Worm (Caenorhabditis elegans) whole organism, L2 larva: ENCODE results near the gene W03H9.1.

Experiments used
- C34F6.9 ChIP-seq: fragments of 150-350 bp; optimal IDR thresholded peaks from 2 replicates; lab custom pipeline; 2014; ENCODE audit warnings: missing biosample characterization, missing genetic modification characterization
- F13H6.1 ChIP-seq: sonication (generic microtip); optimal IDR thresholded peaks from 2 replicates; lab custom pipeline; 2016; ENCODE audit warnings: missing genetic modification characterization, missing compliant biosample characterization
- R02D3.7 ChIP-seq: fragments of 150-350 bp; optimal IDR thresholded peaks from 2 replicates; lab custom pipeline; 2014; ENCODE audit warnings: missing biosample characterization, missing genetic modification characterization
- Y55F3AM.14 ChIP-seq: fragments of 200-800 bp; sonication (Bioruptor generic); optimal IDR thresholded peaks from 2 replicates; lab custom pipeline; 2018; ENCODE audit warnings: mild to moderate bottlenecking, missing genetic modification characterization, missing compliant biosample characterization
- alr-1 ChIP-seq: fragments of 150-350 bp; optimal IDR thresholded peaks from 2 replicates; lab custom pipeline; 2014; ENCODE audit warnings: missing biosample characterization, missing genetic modification characterization
- aly-2 ChIP-seq: fragments of 150-350 bp; optimal IDR thresholded peaks from 2 replicates; lab custom pipeline; 2014; ENCODE audit warnings: missing biosample characterization, missing genetic modification characterization
- ama-1 ChIP-seq: fragments of 150-350 bp; optimal IDR thresholded peaks from 2 replicates; lab custom pipeline; 2018; ENCODE audit warnings: inconsistent platforms
- blmp-1 ChIP-seq: sonication (generic microtip); optimal IDR thresholded peaks from 2 replicates; lab custom pipeline; 2017; ENCODE audit warnings: missing genetic modification characterization, mild to moderate bottlenecking, missing compliant biosample characterization, antibody characterized with exemption, moderate library complexity; ENCODE audit not compliant: insufficient read depth
- ceh-16 ChIP-seq: fragments of 150-350 bp; optimal IDR thresholded peaks from 2 replicates; lab custom pipeline; 2014; ENCODE audit warnings: missing biosample characterization, missing genetic modification characterization
- ceh-82 ChIP-seq: fragments of 150-350 bp; optimal IDR thresholded peaks from 2 replicates; lab custom pipeline; 2014; ENCODE audit warnings: missing biosample characterization, missing genetic modification characterization
- crh-2 ChIP-seq: sonication (generic microtip); optimal IDR thresholded peaks from 2 replicates; lab custom pipeline; 2017; ENCODE audit warnings: missing biosample characterization, missing genetic modification characterization
- dmd-4 ChIP-seq: sonication (generic microtip); optimal IDR thresholded peaks from 2 replicates; lab custom pipeline; 2017; ENCODE audit warnings: missing biosample characterization, missing genetic modification characterization
- egl-27 ChIP-seq: sonication (generic microtip); optimal IDR thresholded peaks from 3 replicates; lab custom pipeline; 2017; ENCODE audit warnings: missing biosample characterization, missing genetic modification reagents, missing genetic modification characterization
- elt-1 ChIP-seq: fragments of 150-350 bp; optimal IDR thresholded peaks from 2 replicates; lab custom pipeline; 2014; ENCODE audit warnings: missing biosample characterization, missing genetic modification characterization
- fos-1 ChIP-seq: fragments of 150-350 bp; optimal IDR thresholded peaks from 2 replicates; lab custom pipeline; 2014; ENCODE audit warnings: missing biosample characterization, missing genetic modification characterization
- gmeb-1 ChIP-seq: fragments of 150-350 bp; optimal IDR thresholded peaks from 2 replicates; lab custom pipeline; 2014; ENCODE audit warnings: missing biosample characterization, missing genetic modification characterization
- lin-13 ChIP-seq: fragments of 150-350 bp; optimal IDR thresholded peaks from 2 replicates; lab custom pipeline; 2014; ENCODE audit warnings: missing biosample characterization, missing genetic modification reagents, missing genetic modification characterization
- lin-39 ChIP-seq: fragments of 150-350 bp; optimal IDR thresholded peaks from 2 replicates; lab custom pipeline; 2014; ENCODE audit warnings: missing biosample characterization, missing genetic modification reagents, missing genetic modification characterization
- lsy-2 ChIP-seq, 2 experiments: fragments of 150-350 bp in 1 of 2; sonication (generic microtip) in 1 of 2; optimal IDR thresholded peaks; 2 replicates each; lab custom pipeline; 2014 to 2017; ENCODE audit warnings: missing biosample characterization in 2 of 2, missing genetic modification characterization in 2 of 2
- mab-5 ChIP-seq: fragments of 150-350 bp; optimal IDR thresholded peaks from 2 replicates; lab custom pipeline; 2014; ENCODE audit warnings: missing biosample characterization, missing genetic modification characterization
- nhr-12 ChIP-seq: fragments of 150-350 bp; optimal IDR thresholded peaks from 2 replicates; lab custom pipeline; 2014; ENCODE audit warnings: missing biosample characterization, missing genetic modification characterization
- nhr-21 ChIP-seq: fragments of 150-350 bp; optimal IDR thresholded peaks from 2 replicates; lab custom pipeline; 2014; ENCODE audit warnings: missing biosample characterization, missing genetic modification characterization
- nhr-23 ChIP-seq: fragments of 150-350 bp; optimal IDR thresholded peaks from 2 replicates; lab custom pipeline; 2014; ENCODE audit warnings: missing biosample characterization, missing genetic modification reagents, missing genetic modification characterization
- nhr-237 ChIP-seq: fragments of 150-350 bp; optimal IDR thresholded peaks from 2 replicates; lab custom pipeline; 2014; ENCODE audit warnings: missing biosample characterization, missing genetic modification characterization
- peb-1 ChIP-seq: fragments of 150-350 bp; optimal IDR thresholded peaks from 2 replicates; lab custom pipeline; 2014; ENCODE audit warnings: missing biosample characterization, missing genetic modification characterization
- skn-1 ChIP-seq: sonication (generic microtip); optimal IDR thresholded peaks from 2 replicates; lab custom pipeline; 2017; ENCODE audit warnings: missing biosample characterization, missing genetic modification characterization
- snpc-4 ChIP-seq: fragments of 150-350 bp; optimal IDR thresholded peaks from 2 replicates; lab custom pipeline; 2014; ENCODE audit warnings: missing biosample characterization, missing genetic modification characterization
- unc-39 ChIP-seq: fragments of 150-350 bp; optimal IDR thresholded peaks from 2 replicates; lab custom pipeline; 2014; ENCODE audit warnings: missing biosample characterization, missing genetic modification characterization
- unc-55 ChIP-seq: fragments of 150-350 bp; sonication (generic microtip); optimal IDR thresholded peaks from 3 replicates; lab custom pipeline; 2014; ENCODE audit warnings: missing biosample characterization, missing genetic modification reagents, missing genetic modification characterization
- unc-62 ChIP-seq: fragments of 150-350 bp; optimal IDR thresholded peaks from 2 replicates; lab custom pipeline; 2014; ENCODE audit warnings: missing biosample characterization, missing genetic modification reagents, missing genetic modification characterization
- zag-1 ChIP-seq: fragments of 150-350 bp; optimal IDR thresholded peaks from 2 replicates; lab custom pipeline; 2014; ENCODE audit warnings: missing biosample characterization, missing genetic modification characterization
- ztf-1 ChIP-seq: fragments of 200-800 bp; sonication (Bioruptor generic); conservative IDR thresholded peaks from 2 replicates; pipeline ENCODE4 v1.3.6; 2022; ENCODE audit warnings: missing genetic modification characterization, missing compliant biosample characterization
- ztf-11 ChIP-seq: sonication (generic microtip); optimal IDR thresholded peaks from 2 replicates; lab custom pipeline; 2017; ENCODE audit warnings: missing biosample characterization, missing genetic modification characterization
- ztf-4 ChIP-seq: fragments of 150-350 bp; optimal IDR thresholded peaks from 2 replicates; lab custom pipeline; 2014; ENCODE audit warnings: missing biosample characterization, missing genetic modification characterization

The W03H9.1 gene

ce11 chrII:14178233-14178969 lies 28.5 kb upstream of the W03H9.1 start, which contains the start of gene efhd-1:
efhd-1 (plus strand) TSS chrII:14178814.
- TF ChIP-seq R02D3.7 (no peak), ama-1 (no peak), blmp-1 (tag; lab: Kevin White, UChicago) (no peak), snpc-4 (tag; lab: Kevin White, UChicago) (no peak), alr-1 (no peak), ztf-4 (tag; lab: Kevin White, UChicago) (no peak), F13H6.1 (tag; lab: Kevin White, UChicago) (peak; percentile 29), elt-1 (tag; lab: Kevin White, UChicago) (no peak), unc-55 (peak; percentile 31), lin-13 (no peak), ztf-1 (GFP tag; lab: Robert Waterston, UW) (no peak), ztf-11 (tag; lab: Kevin White, UChicago) (no peak)

- no peak for TF ChIP-seq peb-1 (tag; lab: Kevin White, UChicago)
- TF ChIP-seq F13H6.1 (tag; lab: Kevin White, UChicago): peak; percentile 28
These were observed 26.7 kb upstream of the W03H9.1 start for ce11 chrII:14176642-14177041.

ce11 chrII:14175099-14175498 lies 25.2 kb upstream of the W03H9.1 start, which contains the start of gene Y48B6A.5:
Y48B6A.5 (minus strand) TSS chrII:14175199.
- TF ChIP-seq nhr-237: no peak
- TF ChIP-seq R02D3.7: no peak
- TF ChIP-seq unc-62 (GFP tag; lab: Kevin White, UChicago): no peak
- no peak for TF ChIP-seq lin-39
- no peak for TF ChIP-seq egl-27
- no peak for TF ChIP-seq nhr-21
- no peak for TF ChIP-seq Y55F3AM.14 (GFP tag; lab: Kevin White, UChicago)
- no peak for TF ChIP-seq lin-13
- TF ChIP-seq ztf-4 (tag; lab: Kevin White, UChicago): no peak
- no peak for TF ChIP-seq aly-2
- TF ChIP-seq crh-2 (tag; lab: Kevin White, UChicago): no peak
- no peak for TF ChIP-seq skn-1 (tag; lab: Kevin White, UChicago)
- no peak for TF ChIP-seq unc-39 (tag; lab: Kevin White, UChicago)
- no peak for TF ChIP-seq C34F6.9 (tag; lab: Kevin White, UChicago)
- no peak for TF ChIP-seq fos-1 (tag; lab: Kevin White, UChicago)
- TF ChIP-seq zag-1 (tag; lab: Kevin White, UChicago): no peak
- no peak for TF ChIP-seq gmeb-1 (tag; lab: Kevin White, UChicago)

ce11 chrII:14173176-14173575 lies 23.2 kb upstream of the W03H9.1 start:
- TF ChIP-seq skn-1 (tag; lab: Kevin White, UChicago): no peak
- TF ChIP-seq lsy-2 (tag; optimal IDR thresholded peaks at IDR 0.05; lab: Kevin White, UChicago): no peak
- TF ChIP-seq nhr-12 (tag; lab: Kevin White, UChicago): no peak
- no peak for TF ChIP-seq dmd-4 (tag; lab: Kevin White, UChicago)
- no peak for TF ChIP-seq ztf-11 (tag; lab: Kevin White, UChicago)
- no peak for TF ChIP-seq ceh-82 (tag; lab: Kevin White, UChicago)
- no peak for TF ChIP-seq unc-55
- no peak for TF ChIP-seq ztf-4 (tag; lab: Kevin White, UChicago)
- no peak for TF ChIP-seq nhr-237
- TF ChIP-seq mab-5: no peak
- no peak for TF ChIP-seq blmp-1 (tag; lab: Kevin White, UChicago)
- TF ChIP-seq, all 48 proteins: peak for 0

- TF ChIP-seq peb-1 (tag; lab: Kevin White, UChicago) (no peak), crh-2 (tag; lab: Kevin White, UChicago) (no peak), lsy-2 (tag; optimal IDR thresholded peaks at IDR 0.05; lab: Kevin White, UChicago) (no peak), nhr-23 (tag; lab: Kevin White, UChicago) (no peak), ceh-16 (tag; lab: Kevin White, UChicago) (no peak), R02D3.7 (no peak)
- TF ChIP-seq, all 48 proteins: peak for 0
These were observed 21.6 kb upstream of the W03H9.1 start, which contains the start of gene eat-2 for ce11 chrII:14171558-14171957. eat-2 (minus strand) TSS chrII:14171658.
